Worm (Caenorhabditis elegans) whole organism, L2 larva: ENCODE data around the gene K10H10.7.

Experiments used
- C34F6.9 ChIP-seq: fragments of 150-350 bp; optimal IDR thresholded peaks from 2 replicates; lab custom pipeline; 2014; ENCODE audit warnings: missing biosample characterization, missing genetic modification characterization
- F13H6.1 ChIP-seq: sonication (generic microtip); optimal IDR thresholded peaks from 2 replicates; lab custom pipeline; 2016; ENCODE audit warnings: missing genetic modification characterization, missing compliant biosample characterization
- R02D3.7 ChIP-seq: fragments of 150-350 bp; optimal IDR thresholded peaks from 2 replicates; lab custom pipeline; 2014; ENCODE audit warnings: missing biosample characterization, missing genetic modification characterization
- Y55F3AM.14 ChIP-seq: fragments of 200-800 bp; sonication (Bioruptor generic); optimal IDR thresholded peaks from 2 replicates; lab custom pipeline; 2018; ENCODE audit warnings: mild to moderate bottlenecking, missing genetic modification characterization, missing compliant biosample characterization
- ZK546.5 ChIP-seq: sonication (generic microtip); optimal IDR thresholded peaks from 2 replicates; lab custom pipeline; 2017; ENCODE audit warnings: missing biosample characterization, missing genetic modification characterization
- alr-1 ChIP-seq: fragments of 150-350 bp; optimal IDR thresholded peaks from 2 replicates; lab custom pipeline; 2014; ENCODE audit warnings: missing biosample characterization, missing genetic modification characterization
- ama-1 ChIP-seq: fragments of 150-350 bp; optimal IDR thresholded peaks from 2 replicates; lab custom pipeline; 2018; ENCODE audit warnings: inconsistent platforms
- blmp-1 ChIP-seq: sonication (generic microtip); optimal IDR thresholded peaks from 2 replicates; lab custom pipeline; 2017; ENCODE audit warnings: missing genetic modification characterization, mild to moderate bottlenecking, missing compliant biosample characterization, antibody characterized with exemption, moderate library complexity; ENCODE audit not compliant: insufficient read depth
- ceh-16 ChIP-seq: fragments of 150-350 bp; optimal IDR thresholded peaks from 2 replicates; lab custom pipeline; 2014; ENCODE audit warnings: missing biosample characterization, missing genetic modification characterization
- ceh-82 ChIP-seq: fragments of 150-350 bp; optimal IDR thresholded peaks from 2 replicates; lab custom pipeline; 2014; ENCODE audit warnings: missing biosample characterization, missing genetic modification characterization
- crh-2 ChIP-seq: sonication (generic microtip); optimal IDR thresholded peaks from 2 replicates; lab custom pipeline; 2017; ENCODE audit warnings: missing biosample characterization, missing genetic modification characterization
- dmd-4 ChIP-seq: sonication (generic microtip); optimal IDR thresholded peaks from 2 replicates; lab custom pipeline; 2017; ENCODE audit warnings: missing biosample characterization, missing genetic modification characterization
- egl-27 ChIP-seq: sonication (generic microtip); optimal IDR thresholded peaks from 3 replicates; lab custom pipeline; 2017; ENCODE audit warnings: missing biosample characterization, missing genetic modification reagents, missing genetic modification characterization
- elt-1 ChIP-seq: fragments of 150-350 bp; optimal IDR thresholded peaks from 2 replicates; lab custom pipeline; 2014; ENCODE audit warnings: missing biosample characterization, missing genetic modification characterization
- elt-3 ChIP-seq: sonication (generic microtip); optimal IDR thresholded peaks from 2 replicates; lab custom pipeline; 2017; ENCODE audit warnings: missing biosample characterization, missing genetic modification characterization
- fos-1 ChIP-seq: fragments of 150-350 bp; optimal IDR thresholded peaks from 2 replicates; lab custom pipeline; 2014; ENCODE audit warnings: missing biosample characterization, missing genetic modification characterization
- gmeb-1 ChIP-seq: fragments of 150-350 bp; optimal IDR thresholded peaks from 2 replicates; lab custom pipeline; 2014; ENCODE audit warnings: missing biosample characterization, missing genetic modification characterization
- lin-11 ChIP-seq: fragments of 150-350 bp; sonication (generic microtip); optimal IDR thresholded peaks from 2 replicates; lab custom pipeline; 2014; ENCODE audit warnings: missing biosample characterization, missing genetic modification characterization, inconsistent platforms, mixed read lengths
- lsy-2 ChIP-seq, 2 experiments: fragments of 150-350 bp in 1 of 2; sonication (generic microtip) in 1 of 2; optimal IDR thresholded peaks; 2 replicates each; lab custom pipeline; 2014 to 2017; ENCODE audit warnings: missing biosample characterization in 2 of 2, missing genetic modification characterization in 2 of 2
- mab-5 ChIP-seq: fragments of 150-350 bp; optimal IDR thresholded peaks from 2 replicates; lab custom pipeline; 2014; ENCODE audit warnings: missing biosample characterization, missing genetic modification characterization
- mbf-1 ChIP-seq: sonication (generic microtip); optimal IDR thresholded peaks from 2 replicates; lab custom pipeline; 2017; ENCODE audit warnings: missing biosample characterization, missing genetic modification characterization
- mdl-1 ChIP-seq, 2 experiments: fragments of 150-350 bp in 1 of 2; sonication (generic microtip) in 1 of 2; optimal IDR thresholded peaks; 2 replicates each; lab custom pipeline; 2017; ENCODE audit warnings: missing biosample characterization in 2 of 2, missing genetic modification characterization in 2 of 2
- nhr-10 ChIP-seq: sonication (generic microtip); optimal IDR thresholded peaks from 2 replicates; lab custom pipeline; 2017; ENCODE audit warnings: missing biosample characterization, missing genetic modification characterization
- nhr-11 ChIP-seq: fragments of 150-350 bp; optimal IDR thresholded peaks from 2 replicates; lab custom pipeline; 2014; ENCODE audit warnings: missing biosample characterization, missing genetic modification characterization
- nhr-12 ChIP-seq: fragments of 150-350 bp; optimal IDR thresholded peaks from 2 replicates; lab custom pipeline; 2014; ENCODE audit warnings: missing biosample characterization, missing genetic modification characterization
- nhr-21 ChIP-seq: fragments of 150-350 bp; optimal IDR thresholded peaks from 2 replicates; lab custom pipeline; 2014; ENCODE audit warnings: missing biosample characterization, missing genetic modification characterization
- nhr-23 ChIP-seq: fragments of 150-350 bp; optimal IDR thresholded peaks from 2 replicates; lab custom pipeline; 2014; ENCODE audit warnings: missing biosample characterization, missing genetic modification reagents, missing genetic modification characterization
- nhr-237 ChIP-seq: fragments of 150-350 bp; optimal IDR thresholded peaks from 2 replicates; lab custom pipeline; 2014; ENCODE audit warnings: missing biosample characterization, missing genetic modification characterization
- nhr-25 ChIP-seq: fragments of 150-350 bp; sonication (generic microtip); optimal IDR thresholded peaks from 3 replicates; lab custom pipeline; 2014; ENCODE audit warnings: missing biosample characterization, missing genetic modification characterization
- nhr-6 ChIP-seq: fragments of 150-350 bp; optimal IDR thresholded peaks from 2 replicates; lab custom pipeline; 2014; ENCODE audit warnings: missing biosample characterization, missing genetic modification characterization
- peb-1 ChIP-seq: fragments of 150-350 bp; optimal IDR thresholded peaks from 2 replicates; lab custom pipeline; 2014; ENCODE audit warnings: missing biosample characterization, missing genetic modification characterization
- sem-4 ChIP-seq: fragments of 150-350 bp; optimal IDR thresholded peaks from 2 replicates; lab custom pipeline; 2014; ENCODE audit warnings: missing biosample characterization, missing genetic modification reagents, missing genetic modification characterization
- skn-1 ChIP-seq: sonication (generic microtip); optimal IDR thresholded peaks from 2 replicates; lab custom pipeline; 2017; ENCODE audit warnings: missing biosample characterization, missing genetic modification characterization
- sma-3 ChIP-seq: sonication (generic microtip); optimal IDR thresholded peaks from 2 replicates; lab custom pipeline; 2016; ENCODE audit warnings: missing genetic modification reagents, missing genetic modification characterization, missing compliant biosample characterization
- sma-9 ChIP-seq, 2 experiments: fragments of 150-350 bp in 1 of 2; sonication (generic microtip) in 1 of 2; optimal IDR thresholded peaks; 2 replicates each; lab custom pipeline; 2014 to 2016; ENCODE audit warnings: missing genetic modification characterization in 2 of 2, mild to moderate bottlenecking in 1 of 2, missing biosample characterization in 1 of 2, missing compliant biosample characterization in 1 of 2, missing genetic modification reagents in 1 of 2, moderate library complexity in 1 of 2
- snpc-4 ChIP-seq: fragments of 150-350 bp; optimal IDR thresholded peaks from 2 replicates; lab custom pipeline; 2014; ENCODE audit warnings: missing biosample characterization, missing genetic modification characterization
- unc-39 ChIP-seq: fragments of 150-350 bp; optimal IDR thresholded peaks from 2 replicates; lab custom pipeline; 2014; ENCODE audit warnings: missing biosample characterization, missing genetic modification characterization
- unc-62 ChIP-seq: fragments of 150-350 bp; optimal IDR thresholded peaks from 2 replicates; lab custom pipeline; 2014; ENCODE audit warnings: missing biosample characterization, missing genetic modification reagents, missing genetic modification characterization
- ztf-1 ChIP-seq: fragments of 200-800 bp; sonication (Bioruptor generic); conservative IDR thresholded peaks from 2 replicates; pipeline ENCODE4 v1.3.6; 2022; ENCODE audit warnings: missing genetic modification characterization, missing compliant biosample characterization
- ztf-11 ChIP-seq: sonication (generic microtip); optimal IDR thresholded peaks from 2 replicates; lab custom pipeline; 2017; ENCODE audit warnings: missing biosample characterization, missing genetic modification characterization

The K10H10.7 gene

DNA sequence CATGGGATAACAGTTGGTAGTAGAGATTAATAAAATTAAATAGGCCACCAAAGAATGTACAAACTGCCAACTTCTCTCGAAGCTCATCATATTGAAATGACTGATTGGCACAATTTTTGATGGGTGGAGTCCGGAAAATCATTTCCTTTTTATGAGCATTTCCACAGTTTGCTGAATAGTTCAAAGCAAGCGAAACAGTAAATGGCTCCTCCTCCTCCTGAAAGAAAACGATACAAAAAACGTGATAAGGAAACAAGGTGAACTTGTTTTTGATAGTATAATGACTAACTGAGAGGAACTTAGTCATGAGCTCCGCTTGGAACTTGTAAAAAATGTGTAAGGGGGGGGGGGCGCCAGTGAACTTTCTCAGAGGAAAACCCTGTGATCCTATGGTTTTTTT is 7.6 kb upstream of the K10H10.7 start, which contains the start of gene K10H10.9:
Gene K10H10.9, minus strand, starts transcription at position 101 of the 400 bp plus-strand sequence.
- no peak for TF ChIP-seq C34F6.9 (tag; lab: Kevin White, UChicago)
- TF ChIP-seq sma-9 (GFP tag; optimal IDR thresholded peaks at IDR 0.05; lab: Kevin White, UChicago), result no peak
- TF ChIP-seq sma-9 (tag; optimal IDR thresholded peaks at IDR 0.05; lab: Kevin White, UChicago), result no peak
- TF ChIP-seq ZK546.5, result no peak
- no peak for TF ChIP-seq skn-1 (tag; lab: Kevin White, UChicago)
- TF ChIP-seq ama-1 (lab: Kevin White, UChicago), result no peak
- no peak for TF ChIP-seq nhr-11
- no peak for TF ChIP-seq ceh-16 (tag; lab: Kevin White, UChicago)
- no peak for TF ChIP-seq snpc-4 (tag; lab: Kevin White, UChicago)
- TF ChIP-seq mbf-1, result no peak
- no peak for TF ChIP-seq mdl-1 (tag; optimal IDR thresholded peaks at IDR 0.05; lab: Kevin White, UChicago)
- no peak for TF ChIP-seq egl-27 (tag; lab: Kevin White, UChicago)

DNA sequence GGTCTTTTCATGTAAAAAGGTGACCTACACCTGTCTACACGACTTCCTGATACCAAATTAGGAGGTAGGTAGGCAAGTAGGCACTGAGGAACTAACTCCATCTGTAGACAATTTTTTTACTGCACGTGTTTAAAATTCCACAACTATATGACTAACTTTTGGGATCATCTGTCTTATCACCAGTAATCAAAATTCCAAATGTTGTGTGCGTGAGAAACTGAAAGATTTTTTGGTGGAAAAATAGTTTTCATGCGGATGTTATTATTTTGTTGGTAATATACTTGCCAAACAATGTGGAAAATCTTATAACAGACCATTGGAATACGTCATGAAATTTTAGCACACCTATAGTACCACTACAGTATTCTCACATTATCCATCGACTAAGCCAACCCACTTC is 3.7 kb upstream of the K10H10.7 start, which contains the start of gene K10H10.13:
Gene K10H10.13, minus strand, starts transcription at position 101 of the 400 bp plus-strand sequence.
- TF ChIP-seq nhr-237 (no peak), gmeb-1 (tag; lab: Kevin White, UChicago) (no peak), peb-1 (tag; lab: Kevin White, UChicago) (no peak), mdl-1 (tag; optimal IDR thresholded peaks at IDR 0.05; lab: Kevin White, UChicago) (no peak)

DNA sequence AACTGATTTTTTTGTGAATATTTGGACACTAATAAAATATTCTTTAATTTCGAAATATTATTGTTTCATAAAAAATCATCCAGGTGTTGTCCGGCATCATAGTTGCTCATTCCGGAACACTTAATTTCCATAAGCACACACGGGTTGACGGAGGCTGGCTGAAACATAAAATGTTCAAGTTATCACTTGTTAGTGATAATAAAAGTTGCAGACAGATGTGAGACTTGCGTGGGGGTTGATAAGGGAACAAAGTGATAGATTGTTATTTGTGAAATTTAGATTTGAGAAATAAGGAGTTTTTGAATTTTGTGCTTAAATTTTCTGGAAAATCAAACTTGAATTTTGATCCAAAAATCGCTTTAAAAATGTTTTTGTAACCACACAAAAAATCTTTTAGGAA is 2.7 kb upstream of the K10H10.7 start:
- peak; percentile 69 for TF ChIP-seq fos-1
- TF ChIP-seq ztf-11 (tag; lab: Kevin White, UChicago), result no peak

DNA sequence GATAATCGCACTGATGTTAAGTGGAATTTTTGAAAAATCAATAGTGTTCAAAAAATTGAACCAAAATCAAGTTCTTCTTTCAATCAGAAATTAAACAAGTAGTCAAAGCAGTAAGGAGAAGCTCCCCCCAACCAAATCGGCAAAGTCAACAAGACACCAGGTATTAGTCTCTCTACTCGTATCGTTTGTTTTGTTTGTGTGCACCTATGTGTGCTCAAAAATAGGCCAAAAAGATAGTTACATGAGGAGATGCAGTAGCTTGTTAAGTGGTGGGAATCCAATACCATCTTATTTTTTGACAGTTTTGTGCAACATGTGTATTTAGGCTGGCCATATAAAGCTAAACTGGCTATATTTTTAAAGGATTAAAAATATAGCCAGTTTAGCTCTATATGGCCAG is 1.2 kb downstream of the K10H10.7 start, which contains the start of gene K10H10.12:
Gene K10H10.12, minus strand, starts transcription at position 101 of the 400 bp plus-strand sequence.
- TF ChIP-seq ceh-16 (tag; lab: Kevin White, UChicago), result no peak
- no peak for TF ChIP-seq unc-39 (tag; lab: Kevin White, UChicago)
- TF ChIP-seq mbf-1, result no peak

DNA sequence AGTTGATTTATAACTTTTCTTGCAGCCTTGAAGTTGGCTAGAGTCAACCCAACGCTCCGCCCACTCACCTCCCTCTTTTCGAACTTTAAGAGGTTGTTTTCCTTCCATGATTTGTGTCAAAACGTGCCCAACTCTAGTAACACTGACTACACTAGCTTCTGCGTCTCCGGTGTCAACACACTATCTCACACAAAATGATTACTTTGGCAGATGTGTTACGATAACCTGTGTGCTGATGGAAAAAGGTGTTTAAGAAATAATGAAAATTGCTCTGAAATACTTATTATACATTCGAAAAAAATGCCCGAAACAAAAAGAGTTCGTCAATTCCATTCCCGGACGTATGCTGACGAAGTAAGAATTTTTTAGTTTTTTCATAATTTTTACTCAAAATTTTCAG is 4.5 kb downstream of the K10H10.7 start, which contains the start of gene K10H10.6:
Gene K10H10.6, plus strand, starts transcription at position 301 of the 400 bp plus-strand sequence.
- TF ChIP-seq nhr-23 (tag; lab: Kevin White, UChicago) (no peak), nhr-21 (tag; lab: Kevin White, UChicago) (no peak), crh-2 (no peak), skn-1 (tag; lab: Kevin White, UChicago) (no peak), nhr-10 (tag; lab: Kevin White, UChicago) (no peak), unc-62 (GFP tag; lab: Kevin White, UChicago) (no peak), elt-3 (tag; lab: Kevin White, UChicago) (no peak), sem-4 (tag; lab: Kevin White, UChicago) (no peak), gmeb-1 (tag; lab: Kevin White, UChicago) (no peak), F13H6.1 (tag; lab: Kevin White, UChicago) (no peak)

DNA sequence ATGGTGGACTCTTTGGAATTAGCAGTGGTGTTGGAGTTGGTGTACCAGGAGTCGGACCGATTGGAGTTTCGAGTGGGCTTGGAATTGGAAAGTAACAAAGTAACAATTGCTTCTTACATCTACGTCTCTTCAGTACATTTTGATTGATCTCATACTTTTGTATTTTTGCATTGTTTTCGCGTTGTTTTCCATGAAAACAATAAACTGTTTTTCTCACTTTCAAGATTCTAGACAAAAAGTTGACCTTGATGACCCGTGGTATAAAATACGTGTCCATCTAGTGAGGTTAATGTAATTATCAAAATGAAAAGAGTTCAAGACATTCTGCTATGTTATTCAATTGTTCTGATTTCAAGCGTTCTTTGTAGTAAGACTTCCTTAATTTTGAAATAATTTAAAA is 6.0 kb downstream of the K10H10.7 start, which contains the start of gene K10H10.5:
Gene K10H10.5, plus strand, starts transcription at position 301 of the 400 bp plus-strand sequence.
- TF ChIP-seq C34F6.9 (tag; lab: Kevin White, UChicago) (no peak), nhr-12 (tag; lab: Kevin White, UChicago) (no peak), lin-11 (tag; lab: Kevin White, UChicago) (no peak), dmd-4 (tag; lab: Kevin White, UChicago) (no peak), mab-5 (tag; lab: Kevin White, UChicago) (no peak), ztf-1 (GFP tag; lab: Robert Waterston, UW) (no peak), ceh-82 (tag; lab: Kevin White, UChicago) (no peak), ZK546.5 (no peak), sma-9 (GFP tag; optimal IDR thresholded peaks at IDR 0.05; lab: Kevin White, UChicago) (no peak), sma-9 (tag; optimal IDR thresholded peaks at IDR 0.05; lab: Kevin White, UChicago) (no peak), nhr-6 (tag; lab: Kevin White, UChicago) (no peak), sma-3 (GFP tag; lab: Kevin White, UChicago) (no peak), R02D3.7 (tag; lab: Kevin White, UChicago) (no peak), elt-1 (tag; lab: Kevin White, UChicago) (no peak), Y55F3AM.14 (GFP tag; lab: Kevin White, UChicago) (no peak), nhr-25 (tag; lab: Kevin White, UChicago) (no peak), blmp-1 (tag; lab: Kevin White, UChicago) (no peak), alr-1 (tag; lab: Kevin White, UChicago) (no peak), snpc-4 (tag; lab: Kevin White, UChicago) (no peak), lsy-2 (tag; optimal IDR thresholded peaks at IDR 0.05; lab: Kevin White, UChicago) (no peak)
